Worm (Caenorhabditis elegans): ENCODE measurements around the gene K02C4.5.

- no peak for TF ChIP-seq ama-1 (optimal IDR thresholded peaks at IDR 0.05)
- no peak for TF ChIP-seq tbx-11 (GFP tag; IDR thresholded peaks at IDR 0.05)
- TF ChIP-seq hmbx-1 (tag; optimal IDR thresholded peaks at IDR 0.05): no peak
- no peak for TF ChIP-seq ets-7 (tag; optimal IDR thresholded peaks at IDR 0.05)
- TF ChIP-seq ceh-36 (tag; optimal IDR thresholded peaks at IDR 0.05): no peak
Observed at ce11 chrII:8059532-8059931, 18.7 kb upstream of the K02C4.5 start.
